Fruit fly (Drosophila melanogaster): Measurements from ENCODE around the gene CG18171.

DNA sequence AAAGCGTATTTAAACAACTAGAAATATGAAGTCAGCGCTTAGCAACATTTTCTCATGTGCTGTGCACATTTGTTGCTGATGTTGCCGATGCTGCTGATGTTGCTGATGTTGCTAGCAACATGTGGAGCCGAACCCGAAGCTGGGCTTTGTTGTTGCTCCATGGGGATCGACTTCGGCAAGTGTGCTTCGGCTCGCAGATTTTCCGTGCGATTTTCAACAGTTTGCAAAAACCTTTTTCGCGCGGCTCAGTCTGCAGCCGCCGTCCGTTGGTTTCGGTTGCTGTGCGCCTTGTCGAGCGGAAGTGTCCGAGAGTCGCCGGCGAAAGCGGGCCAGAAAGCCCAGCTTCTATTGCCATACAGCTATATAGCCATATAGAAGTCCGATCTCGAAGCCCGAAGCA lies 34.4 kb downstream of the CG18171 start:
- TF ChIP-seq insv (optimal IDR thresholded peaks at IDR 0.05) (no peak), Sin3A (optimal IDR thresholded peaks at IDR 0.05) (no peak), h (optimal IDR thresholded peaks at IDR 0.05) (no peak)
